Worm (Caenorhabditis elegans): ENCODE results near the gene F17H10.1.

Gene F17H10.1

ce11 chrX:13145988-13146873 lies 41.2 kb downstream of the F17H10.1 start:
- TF ChIP-seq madf-3 (GFP tag; IDR thresholded peaks at IDR 0.05) (0 out of 2 replicates have a peak, but pooled peaks have one; percentile 18), akir-1 (GFP tag; optimal IDR thresholded peaks at IDR 0.05) (no peak)

DNA sequence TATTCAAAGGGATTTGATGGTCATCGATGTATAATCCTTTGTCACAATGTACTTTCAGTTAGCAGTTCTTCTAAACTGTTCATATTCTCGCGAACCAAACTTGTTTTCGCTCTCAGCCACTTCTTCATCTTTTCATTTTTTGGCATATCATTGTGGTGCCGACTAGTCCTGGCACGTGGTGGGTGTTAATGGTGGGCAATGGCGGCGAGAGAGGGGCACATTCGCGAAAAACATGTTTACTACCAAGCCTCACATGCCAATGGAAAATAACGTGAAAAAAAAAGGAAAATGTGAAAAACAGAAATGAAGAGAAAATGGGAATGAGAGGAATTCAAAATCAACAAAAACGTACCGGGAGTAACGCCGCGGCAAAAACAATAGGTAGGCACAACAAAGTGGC lies 42.1 kb downstream of the F17H10.1 start:
- TF ChIP-seq sptf-2 (GFP tag; optimal IDR thresholded peaks at IDR 0.05) (no peak), sea-2 (GFP tag; IDR thresholded peaks at IDR 0.05) (no peak), ceh-27 (GFP tag; optimal IDR thresholded peaks at IDR 0.05) (peak; percentile 56), C06A6.2 (GFP tag; conservative IDR thresholded peaks at IDR 0.05) (no peak), F10E7.11 (tag; optimal IDR thresholded peaks at IDR 0.05) (no peak), C17E4.6 (GFP tag; IDR thresholded peaks at IDR 0.05) (no peak), T07F8.4 (tag; optimal IDR thresholded peaks at IDR 0.05) (no peak), hlh-12 (tag; optimal IDR thresholded peaks at IDR 0.05) (no peak), pbrm-1 (GFP tag; IDR thresholded peaks at IDR 0.05) (no peak), xnd-1 (tag; optimal IDR thresholded peaks at IDR 0.05) (no peak), ets-4 (GFP tag; optimal IDR thresholded peaks at IDR 0.05) (no peak), ztf-25 (GFP tag; IDR thresholded peaks at IDR 0.05) (no peak), ztf-28 (GFP tag; IDR thresholded peaks at IDR 0.05) (no peak), K12H6.12 (tag; optimal IDR thresholded peaks at IDR 0.05) (peak; percentile 70), cebp-1 (GFP tag; IDR thresholded peaks at IDR 0.05) (no peak), cebp-1 (tag; optimal IDR thresholded peaks at IDR 0.05) (peak; percentile 11), somi-1 (GFP tag; optimal IDR thresholded peaks at IDR 0.05) (peak; percentile 37), lin-26 (GFP tag; IDR thresholded peaks at IDR 0.05) (peak; percentile 52; the same call in 1 of the 2 replicates), zim-3 (tag; optimal IDR thresholded peaks at IDR 0.05) (no peak), B0261.1 (tag; optimal IDR thresholded peaks at IDR 0.05) (no peak), Y53G8AR.9 (GFP tag; conservative IDR thresholded peaks at IDR 0.05) (no peak), F52B5.7 (tag; optimal IDR thresholded peaks at IDR 0.05) (no peak), mel-28 (tag; optimal IDR thresholded peaks at IDR 0.05; ENCODE audit: borderline replicate concordance) (no peak)

- no peak for TF ChIP-seq C06A6.2 (GFP tag; conservative IDR thresholded peaks at IDR 0.05)
- no peak for TF ChIP-seq sea-2 (GFP tag; IDR thresholded peaks at IDR 0.05)
- TF ChIP-seq F23B12.7 (tag; optimal IDR thresholded peaks at IDR 0.05; ENCODE audit: insufficient read depth), result no peak
- TF ChIP-seq ztf-22 (GFP tag; optimal IDR thresholded peaks at IDR 0.05), result no peak
- TF ChIP-seq nhr-80 (tag; optimal IDR thresholded peaks at IDR 0.05), result peak; percentile 29
- no peak for TF ChIP-seq dox-1 (GFP tag; IDR thresholded peaks at IDR 0.05)
- TF ChIP-seq lsl-1 (GFP tag; optimal IDR thresholded peaks at IDR 0.05), result no peak
- TF ChIP-seq nfya-2 (GFP tag; IDR thresholded peaks at IDR 0.05), result no peak
- no peak for TF ChIP-seq ceh-27 (GFP tag; optimal IDR thresholded peaks at IDR 0.05)
- TF ChIP-seq cebp-1 (GFP tag; IDR thresholded peaks at IDR 0.05), result no peak
- peak; percentile 22 for TF ChIP-seq cebp-1 (tag; optimal IDR thresholded peaks at IDR 0.05)
- TF ChIP-seq sdz-38 (tag; optimal IDR thresholded peaks at IDR 0.05), result no peak
- TF ChIP-seq let-526 (GFP tag; IDR thresholded peaks at IDR 0.05), result 0 out of 2 replicates have a peak, but pooled peaks have one; percentile 56
- TF ChIP-seq ztf-3 (GFP tag; optimal IDR thresholded peaks at IDR 0.05), result no peak
- no peak for TF ChIP-seq madf-6 (GFP tag; IDR thresholded peaks at IDR 0.05)
Measured at ce11 chrX:13154514-13154913, 49.5 kb downstream of the F17H10.1 start.

Measured in whole organism, young adult.